Worm (Caenorhabditis elegans) whole organism, midembryonic: Measurements from ENCODE around the gene msa-1.

Experiments
- T22C8.4 ChIP-seq: fragments of 200-800 bp; sonication (Bioruptor generic); IDR thresholded peaks from 2 replicates; pipeline ENCODE4 v1.3.6; 2022; ENCODE audit warnings: missing genetic modification characterization, missing compliant biosample characterization
- flt-1 ChIP-seq: fragments of 200-800 bp; sonication (Bioruptor generic); IDR thresholded peaks from 2 replicates; pipeline ENCODE4 v1.3.6; 2022; ENCODE audit warnings: missing genetic modification characterization, missing compliant biosample characterization
- ref-1 ChIP-seq: fragments of 200-800 bp; sonication (Bioruptor generic); conservative IDR thresholded peaks from 2 replicates; pipeline ENCODE4 v1.3.6; 2022; ENCODE audit warnings: missing genetic modification reagents, missing genetic modification characterization, missing compliant biosample characterization
- ztf-23 ChIP-seq: fragments of 200-800 bp; sonication (Bioruptor generic); IDR thresholded peaks from 2 replicates; pipeline ENCODE4 v1.3.6; 2022; ENCODE audit warnings: missing genetic modification reagents, missing genetic modification characterization, missing compliant biosample characterization
- ztf-29 ChIP-seq: fragments of 200-800 bp; sonication (Bioruptor generic); IDR thresholded peaks from 2 replicates; pipeline ENCODE4 v1.3.6; 2022; ENCODE audit warnings: missing genetic modification reagents, missing genetic modification characterization, missing compliant biosample characterization

ce11 chrIV:9080201-9080600, 8.2 kb upstream of the msa-1 start:
- no peak for TF ChIP-seq ztf-23 (GFP tag; lab: Robert Waterston, UW)
- no peak for TF ChIP-seq flt-1
- no peak for TF ChIP-seq ref-1 (GFP tag; lab: Robert Waterston, UW)
- TF ChIP-seq ztf-29 = no peak
- no peak for TF ChIP-seq T22C8.4 (GFP tag; lab: Robert Waterston, UW)
